Fruit fly (Drosophila melanogaster) whole organism, prepupa: Measurements from ENCODE around the gene Smvt.

Source experiments
- CG34406 ChIP-seq: fragments of 200-800 bp; sonication (Bioruptor generic); optimal IDR thresholded peaks from 3 replicates; lab custom pipeline; 2016; ENCODE audit warnings: missing biosample characterization, missing genetic modification characterization
- CG6276 ChIP-seq: fragments of 200-800 bp; sonication (Bioruptor generic); optimal IDR thresholded peaks from 2 replicates; lab custom pipeline; 2017; ENCODE audit warnings: missing biosample characterization, mild to moderate bottlenecking, missing genetic modification characterization
- CG6854 ChIP-seq: fragments of 200-800 bp; sonication (Bioruptor generic); optimal IDR thresholded peaks from 2 replicates; lab custom pipeline; 2017; ENCODE audit warnings: missing biosample characterization, mild to moderate bottlenecking, missing genetic modification characterization
- CG8319 ChIP-seq: fragments of 200-800 bp; sonication (Bioruptor generic); optimal IDR thresholded peaks from 3 replicates; lab custom pipeline; 2016; ENCODE audit warnings: missing biosample characterization, missing genetic modification characterization
- Eip78C ChIP-seq: fragments of 200-800 bp; sonication (Bioruptor generic); peaks from one replicate; lab custom pipeline; 2016; ENCODE audit warnings: missing biosample characterization, missing genetic modification characterization
- Eip93F ChIP-seq: fragments of 200-800 bp; sonication (Bioruptor generic); optimal IDR thresholded peaks from 2 replicates; lab custom pipeline; 2016; ENCODE audit warnings: missing biosample characterization, mild to moderate bottlenecking, missing genetic modification characterization
- Lpt ChIP-seq: fragments of 200-800 bp; sonication (Bioruptor generic); optimal IDR thresholded peaks from 3 replicates; lab custom pipeline; 2016; ENCODE audit warnings: missing biosample characterization, missing genetic modification characterization
- Met ChIP-seq: fragments of 200-800 bp; sonication (Bioruptor generic); optimal IDR thresholded peaks from 3 replicates; lab custom pipeline; 2016; ENCODE audit warnings: missing biosample characterization, missing genetic modification characterization
- OdsH ChIP-seq: fragments of 200-800 bp; sonication (Bioruptor generic); optimal IDR thresholded peaks from 3 replicates; lab custom pipeline; 2016; ENCODE audit warnings: missing biosample characterization, missing genetic modification characterization
- Smox ChIP-seq: fragments of 200-800 bp; sonication (Bioruptor generic); optimal IDR thresholded peaks from 3 replicates; lab custom pipeline; 2016; ENCODE audit warnings: missing biosample characterization, missing genetic modification characterization
- achi ChIP-seq: fragments of 200-800 bp; sonication (Bioruptor generic); optimal IDR thresholded peaks from 3 replicates; lab custom pipeline; 2016; ENCODE audit warnings: missing biosample characterization, missing genetic modification characterization
- dac ChIP-seq: fragments of 200-800 bp; sonication (Bioruptor generic); optimal IDR thresholded peaks from 2 replicates; lab custom pipeline; 2017; ENCODE audit warnings: missing biosample characterization, mild to moderate bottlenecking, missing genetic modification characterization
- salr ChIP-seq, 2 experiments: fragments of 200-800 bp; sonication (Bioruptor generic); optimal IDR thresholded peaks; 3 replicates each; lab custom pipeline; 2016 to 2018; ENCODE audit warnings: missing biosample characterization in 2 of 2, missing genetic modification characterization in 2 of 2, mild to moderate bottlenecking in 1 of 2
- topi ChIP-seq: fragments of 200-800 bp; sonication (Bioruptor generic); optimal IDR thresholded peaks from 3 replicates; lab custom pipeline; 2016; ENCODE audit warnings: missing biosample characterization, missing genetic modification characterization

DNA sequence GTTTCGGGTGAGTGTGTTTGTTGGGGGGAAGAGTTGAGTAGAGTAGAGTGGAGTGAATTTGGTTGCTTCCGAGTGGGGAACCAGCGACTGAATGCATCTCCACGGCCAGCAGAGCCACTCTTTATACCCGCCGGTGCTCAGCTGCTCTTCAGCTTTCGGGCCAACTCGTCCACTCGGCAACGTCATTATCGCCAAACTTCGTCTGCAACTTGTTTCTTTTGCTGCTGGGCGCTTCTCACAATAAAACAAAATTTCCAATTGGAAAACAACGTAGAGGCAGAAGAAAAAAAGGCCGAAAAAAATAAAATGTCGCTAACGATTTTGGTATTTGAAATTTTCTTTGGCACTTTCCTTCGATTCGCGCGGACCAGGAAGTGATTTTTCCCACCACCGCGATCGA is 3.3 kb upstream of the Smvt start, which contains the start of gene CG2150:
- TF ChIP-seq Lpt (GFP tag; lab: Kevin White, UChicago): no peak
- TF ChIP-seq Eip78C (GFP tag; lab: Kevin White, UChicago): no peak
- no peak for TF ChIP-seq topi (GFP tag; lab: Kevin White, UChicago)
- TF ChIP-seq salr (GFP tag; optimal IDR thresholded peaks at IDR 0.05; lab: Kevin White, UChicago): no peak
- TF ChIP-seq dac: no peak
- no peak for TF ChIP-seq Smox
- TF ChIP-seq Eip93F (GFP tag; lab: Kevin White, UChicago): no peak
- TF ChIP-seq achi (GFP tag; lab: Kevin White, UChicago): no peak
- TF ChIP-seq Met (GFP tag; lab: Kevin White, UChicago): no peak
- peak; percentile 48 for TF ChIP-seq CG6276 (GFP tag; lab: Kevin White, UChicago)
- TF ChIP-seq OdsH (GFP tag; lab: Kevin White, UChicago): no peak
- no peak for TF ChIP-seq CG8319
- TF ChIP-seq CG6854 (GFP tag; lab: Kevin White, UChicago): no peak
- TF ChIP-seq CG34406: no peak
